Worm (Caenorhabditis elegans) whole organism, L4/young adult: ENCODE data around the gene sld-5.

Source experiments
- W03F9.2 ChIP-seq: fragments of 150-350 bp; optimal IDR thresholded peaks from 2 replicates; lab custom pipeline; 2014; ENCODE audit warnings: missing biosample characterization, missing genetic modification characterization
- dao-5 ChIP-seq: sonication (generic microtip); optimal IDR thresholded peaks from 2 replicates; lab custom pipeline; 2016; ENCODE audit warnings: missing genotype, missing genetic modification characterization, moderate library complexity, missing compliant biosample characterization
- him-1 ChIP-seq: sonication (generic microtip); optimal IDR thresholded peaks from 2 replicates; lab custom pipeline; 2016; ENCODE audit warnings: missing genotype, missing genetic modification reagents, missing genetic modification characterization, missing compliant biosample characterization

Gene sld-5

DNA sequence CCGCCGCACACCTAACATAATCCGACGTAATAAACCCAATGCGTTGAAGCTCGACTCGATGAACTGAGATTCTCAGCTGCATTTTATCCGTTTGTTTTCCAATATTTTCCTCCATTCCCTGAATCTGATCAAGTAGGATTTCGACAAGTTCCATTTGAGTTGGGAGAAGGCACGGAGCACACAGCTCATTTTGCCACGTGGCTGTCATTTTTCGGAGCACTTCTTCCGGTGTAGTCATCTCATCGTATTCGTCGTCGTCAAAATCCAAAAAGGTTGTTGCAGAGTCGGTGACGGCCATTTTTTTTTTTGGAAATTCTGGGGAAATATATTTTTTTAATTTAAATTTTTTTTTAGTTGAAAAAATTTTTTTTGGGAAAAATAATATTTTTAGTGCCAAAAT, at the start of gene sld-5:
sld-5 (minus strand) TSS at position 317 of the 400 bp plus-strand sequence.
- no peak for TF ChIP-seq him-1 (tag; lab: Kevin White, UChicago)
- TF ChIP-seq dao-5 (tag; lab: Kevin White, UChicago) = no peak
- no peak for TF ChIP-seq W03F9.2 (tag; lab: Kevin White, UChicago)

DNA sequence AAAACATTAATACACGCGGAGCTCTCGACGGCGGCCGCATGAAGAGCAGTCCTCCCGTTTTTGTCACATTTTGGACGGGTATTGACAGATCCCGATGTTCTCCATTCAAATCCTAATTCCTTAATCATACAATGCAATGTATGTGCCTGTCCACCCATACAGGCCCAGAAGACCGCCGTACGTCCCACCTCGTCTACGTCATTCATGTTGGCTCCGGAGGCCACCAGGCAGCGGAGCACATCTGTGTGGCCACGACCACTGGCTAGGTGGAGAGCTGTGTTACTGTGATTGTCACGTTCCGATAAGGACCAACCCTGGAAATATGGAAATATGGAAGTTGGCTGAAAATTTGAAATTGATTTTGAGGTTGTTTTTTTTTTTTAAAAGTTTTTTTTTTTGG, 45.3 kb upstream of the sld-5 start:
- TF ChIP-seq W03F9.2 (tag; lab: Kevin White, UChicago) (no peak), dao-5 (tag; lab: Kevin White, UChicago) (no peak), him-1 (tag; lab: Kevin White, UChicago) (no peak)

DNA sequence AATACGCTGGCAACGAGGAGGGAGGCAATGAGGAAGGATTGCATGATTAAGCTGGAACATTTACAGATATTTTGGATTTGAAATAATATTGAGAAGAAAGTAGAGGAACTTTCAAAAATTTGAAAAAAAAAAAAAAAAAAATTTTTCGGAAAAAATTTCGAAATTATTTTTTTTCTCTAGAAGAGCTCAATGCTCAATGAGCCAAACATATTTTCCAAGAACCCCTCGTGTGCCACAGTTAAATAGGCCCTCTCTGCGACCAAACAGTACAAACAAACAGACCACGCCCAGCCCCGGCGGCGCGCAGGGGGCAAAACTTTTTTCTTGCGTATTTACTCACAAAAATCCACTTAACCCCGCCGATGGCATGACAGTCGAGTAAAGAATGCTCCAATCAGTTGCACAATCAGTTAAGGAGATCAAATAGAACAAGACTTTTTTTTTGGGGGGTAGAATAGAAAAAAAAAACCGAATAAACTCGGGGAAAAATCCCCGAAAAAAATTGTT, 42.3 kb upstream of the sld-5 start, which contains the start of gene pqn-94:
pqn-94 (minus strand) TSS at position 51 of the 507 bp plus-strand sequence.
- TF ChIP-seq dao-5 (tag; lab: Kevin White, UChicago) (no peak), him-1 (tag; lab: Kevin White, UChicago) (no peak), W03F9.2 (tag; lab: Kevin White, UChicago) (no peak)

DNA sequence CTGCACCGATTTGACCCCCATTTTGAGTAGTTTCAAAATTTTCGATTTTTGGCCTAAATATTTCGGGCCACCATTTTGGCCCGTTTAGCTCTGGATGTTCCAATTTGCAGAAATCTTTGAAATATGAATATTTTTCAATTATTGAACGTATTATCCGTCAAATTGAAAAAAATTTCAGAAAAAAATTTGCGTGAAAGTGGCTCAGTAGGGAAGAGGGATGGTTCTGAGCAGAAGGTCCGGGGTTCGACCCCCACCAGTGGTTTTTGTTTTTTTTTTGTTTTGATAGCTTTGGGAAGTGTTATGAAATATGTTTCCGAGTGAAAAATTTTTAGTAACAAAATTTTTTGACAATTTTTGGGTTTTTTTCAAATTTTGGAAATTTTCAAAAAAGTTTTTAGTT, 41.8 kb upstream of the sld-5 start:
- TF ChIP-seq dao-5 (tag; lab: Kevin White, UChicago) (no peak), W03F9.2 (tag; lab: Kevin White, UChicago) (no peak), him-1 (tag; lab: Kevin White, UChicago) (no peak)

ce11 chrV:20276923-20277322, 39.4 kb upstream of the sld-5 start:
- no peak for TF ChIP-seq him-1 (tag; lab: Kevin White, UChicago)
- TF ChIP-seq W03F9.2 (tag; lab: Kevin White, UChicago) = no peak
- no peak for TF ChIP-seq dao-5 (tag; lab: Kevin White, UChicago)

- TF ChIP-seq W03F9.2 (tag; lab: Kevin White, UChicago) = peak; percentile 71
- TF ChIP-seq him-1 (tag; lab: Kevin White, UChicago) = no peak
- no peak for TF ChIP-seq dao-5 (tag; lab: Kevin White, UChicago)
Observed at ce11 chrV:20269661-20270137, 32.2 kb upstream of the sld-5 start, which contains the start of the genes prmt-1 and cdkr-3. Gene prmt-1, minus strand, starts transcription at chrV:20269711. Gene cdkr-3, plus strand, starts transcription at chrV:20270107.

- no peak for TF ChIP-seq him-1 (tag; lab: Kevin White, UChicago)
- no peak for TF ChIP-seq dao-5 (tag; lab: Kevin White, UChicago)
- no peak for TF ChIP-seq W03F9.2 (tag; lab: Kevin White, UChicago)
Observed at ce11 chrV:20266992-20267391, 29.4 kb upstream of the sld-5 start, which contains the start of gene mdt-17. Gene mdt-17, minus strand, starts transcription at chrV:20267247.

DNA sequence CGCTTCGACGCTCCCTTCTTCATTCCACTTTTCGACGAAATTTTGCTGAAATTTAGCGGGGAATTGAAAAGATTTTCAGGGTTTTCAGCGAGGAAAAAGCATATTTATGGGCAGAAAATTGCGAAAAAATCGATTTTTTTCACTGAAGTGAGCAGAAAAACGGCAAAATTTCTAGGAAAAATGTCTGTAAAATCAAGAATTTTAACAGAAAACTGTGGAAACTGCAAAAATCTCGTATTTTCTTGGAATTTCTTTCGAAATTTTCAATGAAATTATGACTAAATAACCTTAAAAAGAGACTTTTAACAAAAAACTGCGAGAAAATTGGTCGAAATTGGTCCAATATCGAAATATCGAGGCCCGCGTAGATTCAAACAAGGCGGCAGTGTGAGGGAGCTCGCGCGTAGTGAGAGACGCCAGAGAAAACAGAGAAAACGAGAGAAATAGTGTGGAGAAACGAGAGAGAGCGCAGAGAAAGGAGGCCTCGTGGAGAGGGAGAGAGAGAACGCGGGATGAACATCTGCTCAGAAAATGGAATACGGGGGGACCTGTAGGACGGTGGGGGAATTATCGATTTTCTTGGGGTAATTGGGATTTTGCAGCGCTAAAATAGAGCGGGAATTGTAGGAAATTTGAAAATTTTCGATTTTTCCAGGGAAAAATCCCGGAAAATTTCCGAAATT, 12.0 kb upstream of the sld-5 start, which contains the start of gene swsn-1:
swsn-1 (minus strand) TSS at position 51 of the 683 bp plus-strand sequence.
- TF ChIP-seq him-1 (tag; lab: Kevin White, UChicago) (no peak), dao-5 (tag; lab: Kevin White, UChicago) (no peak), W03F9.2 (tag; lab: Kevin White, UChicago) (no peak)

ce11 chrV:20241243-20241862, 3.8 kb upstream of the sld-5 start:
- TF ChIP-seq him-1 (tag; lab: Kevin White, UChicago) = no peak
- no peak for TF ChIP-seq dao-5 (tag; lab: Kevin White, UChicago)
- no peak for TF ChIP-seq W03F9.2 (tag; lab: Kevin White, UChicago)

DNA sequence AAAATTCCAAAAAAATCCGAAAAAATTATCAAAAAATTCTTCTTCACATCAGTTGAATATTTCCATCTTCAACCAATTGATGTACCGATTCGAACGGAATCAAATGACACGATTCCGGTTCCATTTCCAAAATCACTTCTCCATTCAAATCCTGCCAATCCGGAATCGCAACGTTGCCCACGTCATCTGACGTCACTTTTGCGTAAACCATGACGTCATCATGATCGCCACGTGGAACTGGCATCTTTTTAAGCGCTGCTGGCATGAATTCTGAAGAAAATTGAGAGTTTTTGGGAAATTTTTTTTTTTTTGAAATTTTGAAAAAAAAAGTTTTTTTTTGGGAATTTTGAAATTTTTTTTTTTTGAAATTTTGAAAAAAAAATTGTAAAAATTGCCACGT, 2.3 kb downstream of the sld-5 start:
- TF ChIP-seq W03F9.2 (tag; lab: Kevin White, UChicago) (no peak), dao-5 (tag; lab: Kevin White, UChicago) (no peak)

DNA sequence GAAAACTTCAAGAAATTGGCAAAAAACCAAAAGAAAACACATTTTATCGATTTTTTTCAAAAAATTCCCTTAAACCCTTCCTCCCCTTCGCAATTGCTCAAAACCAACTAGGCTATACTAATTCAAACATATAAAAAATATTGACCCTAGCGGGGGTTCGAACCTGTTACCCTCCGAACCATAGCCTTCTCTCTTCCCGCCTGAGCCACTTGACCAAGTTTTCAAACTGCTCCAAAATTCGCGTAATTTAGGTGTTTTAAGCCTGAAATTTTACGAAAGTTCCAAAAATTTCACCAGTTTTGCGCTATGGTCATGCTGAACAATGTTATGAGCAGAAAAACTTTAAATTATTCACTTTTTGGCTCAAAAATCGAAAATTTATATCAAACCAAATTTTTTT, 3.1 kb downstream of the sld-5 start:
- TF ChIP-seq dao-5 (tag; lab: Kevin White, UChicago) (no peak), him-1 (tag; lab: Kevin White, UChicago) (no peak)

ce11 chrV:20233743-20234142, 3.8 kb downstream of the sld-5 start, which contains the start of gene Y113G7B.15:
Gene Y113G7B.15, minus strand, starts transcription at chrV:20233843.
- TF ChIP-seq dao-5 (tag; lab: Kevin White, UChicago) = no peak
- no peak for TF ChIP-seq W03F9.2 (tag; lab: Kevin White, UChicago)

- no peak for TF ChIP-seq dao-5 (tag; lab: Kevin White, UChicago)
- no peak for TF ChIP-seq him-1 (tag; lab: Kevin White, UChicago)
- no peak for TF ChIP-seq W03F9.2 (tag; lab: Kevin White, UChicago)
Observed at ce11 chrV:20225312-20225711, 12.2 kb downstream of the sld-5 start.
